Fruit fly (Drosophila melanogaster) whole organism, embryonic: ENCODE measurements around the gene Cerk.

Experiments
- BEAF-32 ChIP-seq: fragments of 200-800 bp; sonication (Bioruptor generic); optimal IDR thresholded peaks from 3 replicates; lab custom pipeline; 2017; ENCODE audit warnings: missing biosample characterization, missing genetic modification characterization, mild to moderate bottlenecking, moderate library complexity, missing genetic modification reagents
- CG12299 ChIP-seq: fragments of 200-800 bp; sonication (Bioruptor generic); optimal IDR thresholded peaks from 2 replicates; lab custom pipeline; 2018; ENCODE audit warnings: missing biosample characterization, mild to moderate bottlenecking, missing genetic modification characterization
- CG13424 ChIP-seq: fragments of 200-800 bp; sonication (Bioruptor generic); optimal IDR thresholded peaks from 2 replicates; lab custom pipeline; 2019; ENCODE audit warnings: missing biosample characterization, mild to moderate bottlenecking, missing genetic modification characterization, moderate library complexity
- CG13775 ChIP-seq: fragments of 200-800 bp; sonication (Bioruptor generic); optimal IDR thresholded peaks from 3 replicates; lab custom pipeline; 2017; ENCODE audit warnings: missing biosample characterization, mild to moderate bottlenecking, missing genetic modification characterization
- CG15073 ChIP-seq: fragments of 200-800 bp; sonication (Bioruptor generic); optimal IDR thresholded peaks from 2 replicates; lab custom pipeline; 2016; ENCODE audit warnings: missing biosample characterization, missing genetic modification characterization
- CG1529 ChIP-seq: fragments of 200-800 bp; sonication (Bioruptor generic); optimal IDR thresholded peaks from 3 replicates; lab custom pipeline; 2018; ENCODE audit warnings: missing biosample characterization, missing genetic modification characterization
- CG16779 ChIP-seq: fragments of 200-800 bp; sonication (Bioruptor generic); IDR thresholded peaks from 2 replicates; pipeline ENCODE4 v1.3.6; 2022; ENCODE audit warnings: missing biosample characterization, missing genetic modification characterization
- CG17328 ChIP-seq: fragments of 200-800 bp; sonication (Bioruptor generic); IDR thresholded peaks from 2 replicates; pipeline ENCODE4 v1.3.6; 2022; ENCODE audit warnings: missing biosample characterization, missing genetic modification characterization
- CG17385 ChIP-seq: fragments of 200-800 bp; sonication (Bioruptor generic); optimal IDR thresholded peaks from 3 replicates; lab custom pipeline; 2018; ENCODE audit warnings: missing biosample characterization, mild to moderate bottlenecking, missing genetic modification characterization
- CG1832 ChIP-seq: fragments of 200-800 bp; sonication (Bioruptor generic); optimal IDR thresholded peaks from 2 replicates; lab custom pipeline; 2017; ENCODE audit warnings: missing biosample characterization, mild to moderate bottlenecking, missing genetic modification characterization, inconsistent platforms
- CG18476 ChIP-seq: fragments of 200-800 bp; sonication (Bioruptor generic); optimal IDR thresholded peaks from 2 replicates; lab custom pipeline; 2016; ENCODE audit warnings: missing biosample characterization, mild to moderate bottlenecking, missing genetic modification characterization
- CG30020 ChIP-seq: fragments of 200-800 bp; optimal IDR thresholded peaks from 2 replicates; lab custom pipeline; 2019; ENCODE audit warnings: missing biosample characterization, mild to moderate bottlenecking, missing genetic modification characterization, moderate library complexity
- CG30431 ChIP-seq: fragments of 200-800 bp; sonication (Bioruptor generic); optimal IDR thresholded peaks from 2 replicates; lab custom pipeline; 2017; ENCODE audit warnings: missing biosample characterization, missing genetic modification characterization
- CG3065 ChIP-seq: fragments of 200-800 bp; sonication (Bioruptor generic); optimal IDR thresholded peaks from 2 replicates; lab custom pipeline; 2016; ENCODE audit warnings: missing biosample characterization, missing genetic modification characterization
- CG32767 ChIP-seq: fragments of 200-800 bp; sonication (Bioruptor generic); IDR thresholded peaks from 2 replicates; pipeline ENCODE4 v1.3.6; 2022; ENCODE audit warnings: missing biosample characterization, missing genetic modification characterization
- CG33213 ChIP-seq: fragments of 200-800 bp; sonication (Bioruptor generic); optimal IDR thresholded peaks from 3 replicates; lab custom pipeline; 2016; ENCODE audit warnings: missing biosample characterization, missing genetic modification characterization
- CG8281 ChIP-seq: fragments of 200-800 bp; sonication (Bioruptor generic); optimal IDR thresholded peaks from 2 replicates; lab custom pipeline; 2018; ENCODE audit warnings: missing biosample characterization, mild to moderate bottlenecking, missing genetic modification characterization, moderate library complexity
- CG8924 ChIP-seq: fragments of 200-800 bp; optimal IDR thresholded peaks from 3 replicates; lab custom pipeline; 2019; ENCODE audit warnings: missing biosample characterization, mild to moderate bottlenecking, missing genetic modification characterization, moderate library complexity
- Camta ChIP-seq: fragments of 200-800 bp; sonication (Bioruptor generic); optimal IDR thresholded peaks from 2 replicates; lab custom pipeline; 2016; ENCODE audit warnings: missing biosample characterization, missing genetic modification characterization
- Dbx ChIP-seq: fragments of 200-800 bp; sonication (Bioruptor generic); IDR thresholded peaks from 3 replicates; pipeline ENCODE4 v1.3.6; 2022; ENCODE audit warnings: missing biosample characterization, missing genetic modification characterization
- Deaf1 ChIP-seq: fragments of 200-800 bp; optimal IDR thresholded peaks from 3 replicates; lab custom pipeline; 2019; ENCODE audit warnings: missing biosample characterization, mild to moderate bottlenecking, missing genetic modification characterization, moderate library complexity
- Doc3 ChIP-seq: fragments of 200-800 bp; sonication (Bioruptor generic); IDR thresholded peaks from 3 replicates; pipeline ENCODE4 v1.3.6; 2022; ENCODE audit warnings: missing biosample characterization, missing genetic modification characterization; ENCODE audit not compliant: partially characterized antibody
- Ets65A ChIP-seq: fragments of 200-800 bp; sonication (Bioruptor generic); peaks from one replicate; lab custom pipeline; 2016; ENCODE audit warnings: missing biosample characterization, missing genetic modification characterization
- HLH4C ChIP-seq: fragments of 200-800 bp; sonication (Bioruptor generic); IDR thresholded peaks from 3 replicates; pipeline ENCODE4 v1.3.6; 2022; ENCODE audit warnings: missing biosample characterization, missing genetic modification characterization; ENCODE audit not compliant: partially characterized antibody
- Hand ChIP-seq: fragments of 200-800 bp; sonication (Bioruptor generic); optimal IDR thresholded peaks from 2 replicates; lab custom pipeline; 2017; ENCODE audit warnings: mild to moderate bottlenecking, missing biosample characterization, missing genetic modification reagents, missing genetic modification characterization
- Hr39 ChIP-seq: fragments of >200 bp; optimal IDR thresholded peaks from 2 replicates; lab custom pipeline; 2017
- Opbp ChIP-seq: fragments of 200-800 bp; sonication (Bioruptor generic); IDR thresholded peaks from 3 replicates; pipeline ENCODE4 v1.3.6; 2022; ENCODE audit warnings: missing biosample characterization, missing genetic modification characterization; ENCODE audit not compliant: partially characterized antibody
- Ptx1 ChIP-seq: fragments of 200-800 bp; sonication (Bioruptor generic); IDR thresholded peaks from 2 replicates; pipeline ENCODE4 v1.3.6; 2022; ENCODE audit warnings: missing biosample characterization, missing genetic modification characterization
- Tbp ChIP-seq: fragments of >200 bp; optimal IDR thresholded peaks from 2 replicates; lab custom pipeline; 2018; ENCODE audit warnings: missing biosample characterization, missing genetic modification characterization
- Trl ChIP-seq, 3 experiments: fragments of >200 bp in 2 of 3; fragments of 200-800 bp in 1 of 3; sonication (Bioruptor generic) in 1 of 3; optimal IDR thresholded peaks; 2 replicates in 1 of 3; 3 replicates in 2 of 3; lab custom pipeline; 2016 to 2017; ENCODE audit warnings: missing biosample characterization in 1 of 3, missing genetic modification characterization in 1 of 3
- YL-1 ChIP-seq: fragments of 200-800 bp; sonication (Bioruptor generic); optimal IDR thresholded peaks from 3 replicates; lab custom pipeline; 2017; ENCODE audit warnings: missing biosample characterization, mild to moderate bottlenecking, missing genetic modification characterization
- ac ChIP-seq: fragments of 200-800 bp; sonication (Bioruptor generic); optimal IDR thresholded peaks from 3 replicates; lab custom pipeline; 2017; ENCODE audit warnings: missing biosample characterization, mild to moderate bottlenecking, missing genetic modification characterization
- bigmax ChIP-seq: fragments of 200-800 bp; sonication (Bioruptor generic); optimal IDR thresholded peaks from 2 replicates; lab custom pipeline; 2018; ENCODE audit warnings: missing biosample characterization, mild to moderate bottlenecking, missing genetic modification characterization
- dati ChIP-seq: fragments of 200-800 bp; sonication (Bioruptor generic); IDR thresholded peaks from 2 replicates; pipeline ENCODE4 v1.3.6; 2022; ENCODE audit warnings: missing biosample characterization, missing genetic modification characterization
- dm ChIP-seq: fragments of 200-800 bp; sonication (Bioruptor generic); optimal IDR thresholded peaks from 3 replicates; lab custom pipeline; 2016; ENCODE audit warnings: missing biosample characterization, missing genetic modification characterization
- dmrt11E ChIP-seq: fragments of 200-800 bp; sonication (Bioruptor generic); optimal IDR thresholded peaks from 3 replicates; lab custom pipeline; 2018; ENCODE audit warnings: missing biosample characterization, mild to moderate bottlenecking, missing genetic modification characterization, moderate library complexity
- gce ChIP-seq: fragments of 200-800 bp; sonication (Bioruptor generic); IDR thresholded peaks from 3 replicates; pipeline ENCODE4 v1.3.6; 2022; ENCODE audit warnings: missing biosample characterization, missing genetic modification characterization
- gcm2 ChIP-seq: fragments of 200-800 bp; sonication (Bioruptor generic); optimal IDR thresholded peaks from 2 replicates; lab custom pipeline; 2016; ENCODE audit warnings: missing biosample characterization, missing genetic modification characterization
- gsb ChIP-seq: fragments of 200-800 bp; sonication (Bioruptor generic); IDR thresholded peaks from 2 replicates; pipeline ENCODE4 v1.3.6; 2022; ENCODE audit warnings: missing biosample characterization, missing genetic modification characterization
- klu ChIP-seq: fragments of 200-800 bp; sonication (Bioruptor generic); IDR thresholded peaks from 2 replicates; pipeline ENCODE4 v1.3.6; 2022; ENCODE audit warnings: missing biosample characterization, missing genetic modification characterization
- nerfin-1 ChIP-seq: fragments of 200-800 bp; sonication (Bioruptor generic); optimal IDR thresholded peaks from 3 replicates; lab custom pipeline; 2019; ENCODE audit warnings: missing biosample characterization, mild to moderate bottlenecking, missing genetic modification characterization, moderate library complexity
- oc ChIP-seq: fragments of 200-800 bp; sonication (Bioruptor generic); optimal IDR thresholded peaks from 2 replicates; lab custom pipeline; 2018; ENCODE audit warnings: missing biosample characterization, mild to moderate bottlenecking, missing genetic modification characterization, moderate library complexity
- pfk ChIP-seq: fragments of 200-800 bp; sonication (Bioruptor generic); optimal IDR thresholded peaks from 2 replicates; lab custom pipeline; 2018; ENCODE audit warnings: missing biosample characterization, mild to moderate bottlenecking, missing genetic modification characterization, moderate library complexity
- pum ChIP-seq: fragments of 200-800 bp; sonication (Bioruptor generic); optimal IDR thresholded peaks from 2 replicates; lab custom pipeline; 2016; ENCODE audit warnings: missing biosample characterization, missing genetic modification characterization
- sr ChIP-seq: fragments of 200-800 bp; sonication (Bioruptor generic); IDR thresholded peaks from 3 replicates; pipeline ENCODE4 v1.3.6; 2022; ENCODE audit warnings: missing biosample characterization, missing genetic modification characterization
- vfl ChIP-seq: fragments of 200-800 bp; sonication (Bioruptor generic); optimal IDR thresholded peaks from 2 replicates; lab custom pipeline; 2016; ENCODE audit warnings: missing biosample characterization, missing genetic modification characterization
- yki ChIP-seq: fragments of >200 bp; optimal IDR thresholded peaks from 3 replicates; lab custom pipeline; 2018

Cerk gene

DNA sequence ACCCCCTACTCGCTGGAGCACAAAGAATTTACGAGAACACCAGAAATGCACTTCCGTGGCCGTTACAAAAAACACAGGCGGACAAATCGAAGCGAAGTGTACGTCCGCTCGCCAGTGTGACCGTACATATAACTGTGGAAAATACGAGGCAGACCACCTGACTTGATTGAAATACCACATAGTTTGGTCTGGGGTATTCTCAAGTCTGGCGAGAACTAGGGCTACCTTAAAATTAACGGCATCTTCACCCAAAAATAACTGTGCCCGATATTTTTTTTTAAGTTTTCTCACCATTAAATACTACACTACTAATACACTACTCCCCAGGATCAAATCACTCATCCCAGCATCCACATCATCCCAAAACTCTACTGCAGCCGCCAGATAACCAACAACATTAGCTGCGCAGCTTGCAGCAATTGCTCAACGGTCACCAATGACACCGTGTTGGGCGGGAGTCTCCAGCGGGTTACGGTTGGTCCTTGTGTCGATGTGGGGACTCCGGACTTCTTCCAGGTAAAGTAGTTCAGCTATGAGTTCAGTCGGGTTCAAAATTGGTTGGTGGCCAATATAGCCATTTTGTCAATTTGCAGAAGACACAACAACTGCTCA lies at the start of gene Cerk (continued):
- TF ChIP-seq CG30020 (tag; lab: Kevin White, UChicago): peak; percentile 23
- TF ChIP-seq bigmax (GFP tag; lab: Kevin White, UChicago): no peak
- no peak for TF ChIP-seq gsb (GFP tag; lab: Robert Waterston, UW)
- TF ChIP-seq dmrt11E (tag; lab: Kevin White, UChicago): no peak
- TF ChIP-seq CG3065 (GFP tag; lab: Kevin White, UChicago): no peak
- TF ChIP-seq CG13424 (tag; lab: Kevin White, UChicago): peak; percentile 34
- TF ChIP-seq vfl: no peak
- no peak for TF ChIP-seq CG18476 (GFP tag; lab: Kevin White, UChicago)
- TF ChIP-seq CG32767 (GFP tag; lab: Robert Waterston, UW): no peak
- TF ChIP-seq gce (GFP tag; lab: Robert Waterston, UW): no peak
- TF ChIP-seq ac (GFP tag; lab: Kevin White, UChicago): no peak
- peak; percentile 57 for TF ChIP-seq dm (GFP tag; lab: Kevin White, UChicago)
- TF ChIP-seq pfk (GFP tag; lab: Kevin White, UChicago): no peak
- TF ChIP-seq CG8924 (tag; lab: Kevin White, UChicago): no peak
- peak; percentile 38 for TF ChIP-seq YL-1 (GFP tag; lab: Kevin White, UChicago)
- no peak for TF ChIP-seq yki (lab: Kevin White, UChicago)
- TF ChIP-seq dati: no peak
- peak; percentile 59; the same call in 2 of the 3 replicates for TF ChIP-seq HLH4C (GFP tag; lab: Robert Waterston, UW)
- no peak for TF ChIP-seq oc (tag; lab: Kevin White, UChicago)
- TF ChIP-seq nerfin-1 (tag; lab: Kevin White, UChicago): no peak
- peak; percentile 79 for TF ChIP-seq Opbp (GFP tag; lab: Robert Waterston, UW)
- no peak for TF ChIP-seq CG30431 (GFP tag; lab: Kevin White, UChicago)
- TF ChIP-seq CG1529: no peak
- peak; percentile 17 for TF ChIP-seq Camta (GFP tag; lab: Kevin White, UChicago)
- no peak for TF ChIP-seq sr (GFP tag; lab: Robert Waterston, UW)
- peak; percentile 73 for TF ChIP-seq CG33213 (GFP tag; lab: Kevin White, UChicago)
- TF ChIP-seq Ptx1: peak; percentile 32; the same call in 1 of the 2 replicates
- no peak for TF ChIP-seq CG13775 (GFP tag; lab: Kevin White, UChicago)
- no peak for TF ChIP-seq CG1832 (GFP tag; lab: Kevin White, UChicago)
- no peak for TF ChIP-seq CG12299
- TF ChIP-seq BEAF-32 (GFP tag; lab: Kevin White, UChicago): peak; percentile 68
- TF ChIP-seq pum (GFP tag; lab: Kevin White, UChicago): peak; percentile 54
- TF ChIP-seq CG17328 (GFP tag; lab: Robert Waterston, UW): 0 out of 2 replicates have a peak, but pooled peaks have one; percentile 4
- TF ChIP-seq Hr39 (lab: Kevin White, UChicago): no peak
- TF ChIP-seq CG17385 (GFP tag; lab: Kevin White, UChicago): peak; percentile 36
- TF ChIP-seq gcm2 (GFP tag; lab: Kevin White, UChicago): no peak
- TF ChIP-seq, all 482 proteins: peak for 212

DNA sequence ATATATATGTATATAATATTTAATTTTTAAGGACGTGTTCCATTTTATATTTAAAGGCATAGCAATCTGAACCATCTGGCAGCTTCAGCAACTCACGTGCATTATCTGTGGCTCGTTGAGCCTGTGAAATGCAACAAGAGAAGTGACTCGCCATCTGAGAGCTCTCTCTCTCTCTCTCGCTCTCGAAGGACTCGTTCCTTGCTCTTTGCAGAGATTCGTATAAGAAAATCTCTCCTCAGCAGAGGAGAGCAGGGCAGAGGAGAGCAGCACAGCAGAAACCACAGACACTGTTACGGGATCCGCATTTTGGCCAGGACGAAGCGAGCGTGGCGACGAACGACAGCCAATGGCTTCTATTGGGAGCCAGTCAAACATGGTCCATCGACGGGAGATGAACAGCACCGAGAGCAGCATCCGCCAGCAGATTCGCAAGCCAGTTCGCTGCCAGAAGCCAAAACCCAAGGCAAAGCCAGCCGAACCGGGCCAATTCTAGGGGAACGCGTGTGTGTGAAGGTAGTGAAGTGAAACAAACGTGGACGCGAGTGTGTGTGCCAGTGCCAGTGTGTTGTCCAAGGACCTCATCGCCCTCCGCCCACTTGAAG lies 46.1 kb upstream of the Cerk start, which contains the start of gene CG14669:
Gene CG14669 (plus strand): TSS at position 381 of the 602 bp plus-strand sequence.
- no peak for TF ChIP-seq Hand (GFP tag; lab: Kevin White, UChicago)
- peak; percentile 57 for TF ChIP-seq Ets65A (GFP tag; lab: Kevin White, UChicago)
- 0 out of 3 replicates have a peak, but pooled peaks have one; percentile 15 for TF ChIP-seq Dbx (GFP tag; lab: Robert Waterston, UW)
- no peak for TF ChIP-seq klu (GFP tag; lab: Robert Waterston, UW)
- peak; percentile 6 for TF ChIP-seq yki (lab: Kevin White, UChicago)
- no peak for TF ChIP-seq CG8281
- TF ChIP-seq Deaf1 (tag; lab: Kevin White, UChicago): peak; percentile 48
- no peak for TF ChIP-seq CG15073
- TF ChIP-seq Trl (optimal IDR thresholded peaks at IDR 0.05; lab: Kevin White, UChicago): peak; percentile 54 to 60
- no peak for TF ChIP-seq Trl (GFP tag; optimal IDR thresholded peaks at IDR 0.05; lab: Kevin White, UChicago)
- peak; percentile 65; the same call in 1 of the 2 replicates for TF ChIP-seq CG16779 (GFP tag; lab: Robert Waterston, UW)
- peak; percentile 22; the same call in 1 of the 3 replicates for TF ChIP-seq Doc3
- no peak for TF ChIP-seq Tbp (GFP tag; lab: Kevin White, UChicago)
- TF ChIP-seq, all 482 proteins: peak for 7
